Fruit fly (Drosophila melanogaster) whole organism, embryonic: ENCODE data around the gene CG6055.

ENCODE experiments used
- Atf3 ChIP-seq: fragments of 200-800 bp; sonication (Bioruptor generic); optimal IDR thresholded peaks from 3 replicates; lab custom pipeline; 2016; ENCODE audit warnings: missing biosample characterization, missing genetic modification characterization
- Bteb2 ChIP-seq: fragments of 200-800 bp; sonication (Bioruptor generic); optimal IDR thresholded peaks from 2 replicates; lab custom pipeline; 2016; ENCODE audit warnings: missing biosample characterization, missing genetic modification characterization
- CG10147 ChIP-seq: fragments of 200-800 bp; sonication (Bioruptor generic); optimal IDR thresholded peaks from 2 replicates; lab custom pipeline; 2019; ENCODE audit warnings: missing biosample characterization, mild to moderate bottlenecking, missing genetic modification characterization, moderate library complexity
- CG10209 ChIP-seq: fragments of 200-800 bp; sonication (Bioruptor generic); optimal IDR thresholded peaks from 3 replicates; lab custom pipeline; 2017; ENCODE audit warnings: missing biosample characterization, mild to moderate bottlenecking, missing genetic modification characterization, missing genetic modification reagents
- CG10274 ChIP-seq: fragments of 200-800 bp; sonication (Bioruptor generic); optimal IDR thresholded peaks from 3 replicates; lab custom pipeline; 2017; ENCODE audit warnings: missing biosample characterization, mild to moderate bottlenecking, missing genetic modification characterization
- CG10431 ChIP-seq: fragments of 200-800 bp; sonication (Bioruptor generic); optimal IDR thresholded peaks from 3 replicates; lab custom pipeline; 2018; ENCODE audit warnings: missing biosample characterization, mild to moderate bottlenecking, missing genetic modification characterization
- CG11093 ChIP-seq: fragments of 200-800 bp; sonication (Bioruptor generic); IDR thresholded peaks from 3 replicates; pipeline ENCODE4 v1.3.6; 2022; ENCODE audit warnings: missing biosample characterization, missing genetic modification characterization
- CG12769 ChIP-seq: fragments of 200-800 bp; sonication (Bioruptor generic); optimal IDR thresholded peaks from 2 replicates; lab custom pipeline; 2019; ENCODE audit warnings: missing biosample characterization, mild to moderate bottlenecking, missing genetic modification characterization, moderate library complexity
- CG14441 ChIP-seq: fragments of 200-800 bp; sonication (Bioruptor generic); IDR thresholded peaks from 2 replicates; pipeline ENCODE4 v1.3.6; 2022; ENCODE audit warnings: missing biosample characterization, missing genetic modification characterization
- CG15696 ChIP-seq: fragments of 200-800 bp; sonication (Bioruptor generic); optimal IDR thresholded peaks from 2 replicates; lab custom pipeline; 2019; ENCODE audit warnings: missing biosample characterization, mild to moderate bottlenecking, missing genetic modification characterization, moderate library complexity
- CG17186 ChIP-seq: fragments of 200-800 bp; sonication (Bioruptor generic); optimal IDR thresholded peaks from 3 replicates; lab custom pipeline; 2017; ENCODE audit warnings: missing biosample characterization, missing genetic modification reagents, missing genetic modification characterization
- CG18011 ChIP-seq: fragments of 200-800 bp; sonication (Bioruptor generic); optimal IDR thresholded peaks from 2 replicates; lab custom pipeline; 2017; ENCODE audit warnings: missing biosample characterization, missing genetic modification characterization, mild to moderate bottlenecking, moderate library complexity, missing genotype
- CG18599 ChIP-seq: fragments of 200-800 bp; sonication (Bioruptor generic); optimal IDR thresholded peaks from 3 replicates; lab custom pipeline; 2017; ENCODE audit warnings: missing biosample characterization, missing genetic modification characterization, mild to moderate bottlenecking, moderate library complexity, missing genetic modification reagents
- CG2120 ChIP-seq: fragments of 200-800 bp; sonication (Bioruptor generic); optimal IDR thresholded peaks from 3 replicates; lab custom pipeline; 2016; ENCODE audit warnings: missing biosample characterization, missing genetic modification characterization
- CG31441 ChIP-seq: fragments of 200-800 bp; sonication (Bioruptor generic); IDR thresholded peaks from 2 replicates; pipeline ENCODE4 v1.3.6; 2022; ENCODE audit warnings: missing biosample characterization, missing genetic modification characterization
- CG33557 ChIP-seq: fragments of 200-800 bp; sonication (Bioruptor generic); optimal IDR thresholded peaks from 2 replicates; lab custom pipeline; 2019; ENCODE audit warnings: missing biosample characterization, mild to moderate bottlenecking, missing genetic modification characterization, moderate library complexity
- CG4820 ChIP-seq: fragments of 200-800 bp; sonication (Bioruptor generic); optimal IDR thresholded peaks from 3 replicates; lab custom pipeline; 2016; ENCODE audit warnings: missing biosample characterization, missing genetic modification characterization
- CG5953 ChIP-seq: fragments of 200-800 bp; sonication (Bioruptor generic); IDR thresholded peaks from 2 replicates; pipeline ENCODE4 v1.3.6; 2022; ENCODE audit warnings: missing biosample characterization, missing genetic modification characterization
- CG9876 ChIP-seq: fragments of 200-800 bp; sonication (Bioruptor generic); optimal IDR thresholded peaks from 2 replicates; lab custom pipeline; 2016; ENCODE audit warnings: missing biosample characterization, missing genetic modification characterization
- CG9932 ChIP-seq: fragments of 200-800 bp; sonication (Bioruptor generic); IDR thresholded peaks from 2 replicates; pipeline ENCODE4 v1.3.6; 2022; ENCODE audit warnings: missing biosample characterization, missing genetic modification characterization
- Dbx ChIP-seq: fragments of 200-800 bp; sonication (Bioruptor generic); IDR thresholded peaks from 3 replicates; pipeline ENCODE4 v1.3.6; 2022; ENCODE audit warnings: missing biosample characterization, missing genetic modification characterization
- Dip3 ChIP-seq: fragments of 200-800 bp; sonication (Bioruptor generic); optimal IDR thresholded peaks from 3 replicates; lab custom pipeline; 2016; ENCODE audit warnings: missing biosample characterization, missing genetic modification characterization
- Fer3 ChIP-seq: fragments of 200-800 bp; sonication (Bioruptor generic); optimal IDR thresholded peaks from 2 replicates; lab custom pipeline; 2018; ENCODE audit warnings: missing biosample characterization, mild to moderate bottlenecking, missing genetic modification characterization, moderate library complexity
- HLH54F ChIP-seq: fragments of 200-800 bp; sonication (Bioruptor generic); optimal IDR thresholded peaks from 3 replicates; lab custom pipeline; 2016; ENCODE audit warnings: missing biosample characterization, missing genetic modification characterization
- Hand ChIP-seq: fragments of 200-800 bp; sonication (Bioruptor generic); optimal IDR thresholded peaks from 2 replicates; lab custom pipeline; 2017; ENCODE audit warnings: mild to moderate bottlenecking, missing biosample characterization, missing genetic modification reagents, missing genetic modification characterization
- Hr51 ChIP-seq, 2 experiments: fragments of 200-800 bp; sonication (Bioruptor generic); optimal IDR thresholded peaks; 2 replicates in 1 of 2; 3 replicates in 1 of 2; lab custom pipeline; 2016 to 2018; ENCODE audit warnings: missing biosample characterization in 2 of 2, missing genetic modification characterization in 2 of 2, mild to moderate bottlenecking in 1 of 2, moderate library complexity in 1 of 2
- Med ChIP-seq: fragments of 200-800 bp; sonication (Bioruptor generic); peaks from one replicate; lab custom pipeline; 2016; ENCODE audit warnings: missing biosample characterization, missing genetic modification characterization, mild to moderate bottlenecking, inconsistent platforms, moderate library complexity
- NfI ChIP-seq: fragments of 200-800 bp; sonication (Bioruptor generic); optimal IDR thresholded peaks from 3 replicates; lab custom pipeline; 2018; ENCODE audit warnings: missing biosample characterization, mild to moderate bottlenecking, missing genetic modification characterization, moderate library complexity
- Ravus ChIP-seq: fragments of 200-800 bp; sonication (Bioruptor generic); IDR thresholded peaks from 2 replicates; pipeline ENCODE4 v1.3.6; 2022; ENCODE audit warnings: missing biosample characterization, missing genetic modification characterization
- ara ChIP-seq: fragments of 200-800 bp; sonication (Bioruptor generic); IDR thresholded peaks from 2 replicates; pipeline ENCODE4 v1.3.6; 2022; ENCODE audit warnings: missing biosample characterization, missing genetic modification characterization
- chinmo ChIP-seq: fragments of 200-800 bp; sonication (Bioruptor generic); IDR thresholded peaks from 4 replicates; pipeline ENCODE4 v1.3.6; 2022; ENCODE audit warnings: missing biosample characterization, missing genetic modification characterization; ENCODE audit not compliant: partially characterized antibody
- chm ChIP-seq: fragments of 200-800 bp; sonication (Bioruptor generic); IDR thresholded peaks from 2 replicates; pipeline ENCODE4 v1.3.6; 2022; ENCODE audit warnings: missing biosample characterization, missing genetic modification characterization
- croc ChIP-seq: fragments of 200-800 bp; sonication (Bioruptor generic); conservative IDR thresholded peaks from 3 replicates; pipeline ENCODE4 v1.3.6; 2022; ENCODE audit warnings: missing biosample characterization, missing genetic modification characterization
- disco-r ChIP-seq: fragments of 200-800 bp; sonication (Bioruptor generic); optimal IDR thresholded peaks from 2 replicates; lab custom pipeline; 2016; ENCODE audit warnings: missing biosample characterization, missing genetic modification characterization
- dmrt99B ChIP-seq: fragments of 200-800 bp; sonication (Bioruptor generic); optimal IDR thresholded peaks from 2 replicates; lab custom pipeline; 2018; ENCODE audit warnings: missing biosample characterization, mild to moderate bottlenecking, missing genetic modification characterization, moderate library complexity
- emc ChIP-seq: fragments of 200-800 bp; sonication (Bioruptor generic); optimal IDR thresholded peaks from 2 replicates; lab custom pipeline; 2016; ENCODE audit warnings: missing biosample characterization, missing genetic modification characterization
- fd3F ChIP-seq: fragments of 200-800 bp; sonication (Bioruptor generic); optimal IDR thresholded peaks from 2 replicates; lab custom pipeline; 2018; ENCODE audit warnings: missing biosample characterization, mild to moderate bottlenecking, missing genetic modification characterization, moderate library complexity
- ham ChIP-seq: fragments of 200-800 bp; sonication (Bioruptor generic); IDR thresholded peaks from 2 replicates; pipeline ENCODE4 v1.3.6; 2022; ENCODE audit warnings: missing biosample characterization, missing genetic modification characterization
- hbn ChIP-seq: fragments of 200-800 bp; sonication (Bioruptor generic); IDR thresholded peaks from 2 replicates; pipeline ENCODE4 v1.3.6; 2022; ENCODE audit warnings: missing biosample characterization, missing genetic modification characterization; ENCODE audit not compliant: partially characterized antibody
- otp ChIP-seq: fragments of 200-800 bp; sonication (Bioruptor generic); IDR thresholded peaks from 3 replicates; pipeline ENCODE4, ENCODE4 v1.3.6; 2022; ENCODE audit warnings: missing biosample characterization, missing genetic modification characterization
- p53 ChIP-seq: fragments of 200-800 bp; sonication (Bioruptor generic); optimal IDR thresholded peaks from 2 replicates; lab custom pipeline; 2016; ENCODE audit warnings: missing biosample characterization, missing genetic modification characterization
- pfk ChIP-seq: fragments of 200-800 bp; sonication (Bioruptor generic); optimal IDR thresholded peaks from 2 replicates; lab custom pipeline; 2018; ENCODE audit warnings: missing biosample characterization, mild to moderate bottlenecking, missing genetic modification characterization, moderate library complexity
- pho ChIP-seq: fragments of 200-800 bp; sonication (Bioruptor generic); optimal IDR thresholded peaks from 2 replicates; lab custom pipeline; 2016; ENCODE audit warnings: missing biosample characterization, missing genetic modification characterization
- ro ChIP-seq: fragments of 200-800 bp; sonication (Bioruptor generic); IDR thresholded peaks from 2 replicates; pipeline ENCODE4 v1.3.6; 2022; ENCODE audit warnings: missing biosample characterization, missing genetic modification characterization
- trh ChIP-seq: fragments of 200-800 bp; sonication (Bioruptor generic); optimal IDR thresholded peaks from 2 replicates; lab custom pipeline; 2016; ENCODE audit warnings: missing biosample characterization, missing genetic modification characterization
- unpg ChIP-seq: fragments of 200-800 bp; sonication (Bioruptor generic); optimal IDR thresholded peaks from 3 replicates; lab custom pipeline; 2018; ENCODE audit warnings: missing biosample characterization, mild to moderate bottlenecking, missing genetic modification characterization, moderate library complexity
- vfl ChIP-seq: fragments of 200-800 bp; sonication (Bioruptor generic); optimal IDR thresholded peaks from 2 replicates; lab custom pipeline; 2016; ENCODE audit warnings: missing biosample characterization, missing genetic modification characterization
- wek ChIP-seq: fragments of 200-800 bp; sonication (Bioruptor generic); optimal IDR thresholded peaks from 3 replicates; lab custom pipeline; 2018; ENCODE audit warnings: missing biosample characterization, mild to moderate bottlenecking, missing genetic modification characterization, moderate library complexity

CG6055 gene

dm6 chr2L:7420305-7421287 is 45.7 kb upstream of the CG6055 start (continued):
- TF ChIP-seq CG18011 (GFP tag; lab: Kevin White, UChicago) = no peak
- TF ChIP-seq ro (GFP tag; lab: Robert Waterston, UW) = no peak
- TF ChIP-seq unpg = peak; percentile 10
- no peak for TF ChIP-seq wek (GFP tag; lab: Kevin White, UChicago)
- TF ChIP-seq chm = peak; percentile 81
- TF ChIP-seq CG4820 (GFP tag; lab: Kevin White, UChicago) = no peak
- no peak for TF ChIP-seq CG10431
- TF ChIP-seq dmrt99B (tag; lab: Kevin White, UChicago) = peak; percentile 56
- peak; percentile 51 for TF ChIP-seq NfI (GFP tag; lab: Kevin White, UChicago)
- peak; percentile 70 for TF ChIP-seq CG10147 (GFP tag; lab: Kevin White, UChicago)
- peak; percentile 4 for TF ChIP-seq CG10274 (GFP tag; lab: Kevin White, UChicago)
- TF ChIP-seq chinmo (GFP tag; lab: Robert Waterston, UW) = no peak
- no peak for TF ChIP-seq CG33557 (GFP tag; lab: Kevin White, UChicago)
- TF ChIP-seq CG12769 (tag; lab: Kevin White, UChicago) = peak; percentile 86
- TF ChIP-seq ara (GFP tag; lab: Robert Waterston, UW) = peak; percentile 61
- TF ChIP-seq Bteb2 = no peak
- TF ChIP-seq CG17186 (GFP tag; lab: Kevin White, UChicago) = no peak
- peak; percentile 45 for TF ChIP-seq emc (GFP tag; lab: Kevin White, UChicago)
- TF ChIP-seq otp (GFP tag; lab: Robert Waterston, UW) = no peak
- peak; percentile 55 for TF ChIP-seq vfl (GFP tag; lab: Kevin White, UChicago)
- TF ChIP-seq CG31441 (GFP tag; lab: Robert Waterston, UW) = peak; percentile 47; the same call in 1 of the 2 replicates
- TF ChIP-seq Hr51 (GFP tag; optimal IDR thresholded peaks at IDR 0.05; lab: Kevin White, UChicago) = peak; percentile 20 to 48
- peak; percentile 48 for TF ChIP-seq Dip3
- TF ChIP-seq CG5953 (GFP tag; lab: Robert Waterston, UW) = peak; percentile 57; the same call in 1 of the 2 replicates
- TF ChIP-seq pfk = no peak
- TF ChIP-seq CG11093 = no peak
- no peak for TF ChIP-seq ham (GFP tag; lab: Robert Waterston, UW)
- no peak for TF ChIP-seq CG15696 (tag; lab: Kevin White, UChicago)
- TF ChIP-seq Dbx = peak; percentile 88
- 0 out of 3 replicates have a peak, but pooled peaks have one; percentile 17 for TF ChIP-seq croc (GFP tag; lab: Robert Waterston, UW)
- TF ChIP-seq hbn (GFP tag; lab: Robert Waterston, UW) = no peak
- TF ChIP-seq HLH54F (GFP tag; lab: Kevin White, UChicago) = peak; percentile 81
- peak; percentile 75 for TF ChIP-seq CG9932 (GFP tag; lab: Robert Waterston, UW)
- TF ChIP-seq CG14441 (GFP tag; lab: Robert Waterston, UW) = peak; percentile 53
- peak; percentile 52 for TF ChIP-seq CG10209 (GFP tag; lab: Kevin White, UChicago)
- peak; percentile 55 for TF ChIP-seq fd3F (GFP tag; lab: Kevin White, UChicago)
- TF ChIP-seq disco-r (GFP tag; lab: Kevin White, UChicago) = peak; percentile 39
- peak; percentile 40 for TF ChIP-seq Ravus
- TF ChIP-seq pho (GFP tag; lab: Kevin White, UChicago) = peak; percentile 68
- peak; percentile 71 for TF ChIP-seq Fer3 (tag; lab: Kevin White, UChicago)
- peak; percentile 74 for TF ChIP-seq Hand (GFP tag; lab: Kevin White, UChicago)
- TF ChIP-seq p53 (GFP tag; lab: Kevin White, UChicago) = no peak
- TF ChIP-seq trh (GFP tag; lab: Kevin White, UChicago) = no peak
- TF ChIP-seq Med (GFP tag; lab: Kevin White, UChicago) = peak; percentile 94
- peak; percentile 94 for TF ChIP-seq CG18599 (GFP tag; lab: Kevin White, UChicago)
- peak; percentile 77 for TF ChIP-seq CG9876 (GFP tag; lab: Kevin White, UChicago)
- TF ChIP-seq CG2120 (GFP tag; lab: Kevin White, UChicago) = peak; percentile 94
- TF ChIP-seq Atf3 (GFP tag; lab: Kevin White, UChicago) = peak; percentile 7
